Fruit fly (Drosophila melanogaster) whole organism, embryonic: ENCODE measurements around the gene Grx5.

Experiments used
- CG10274 ChIP-seq: fragments of 200-800 bp; sonication (Bioruptor generic); optimal IDR thresholded peaks from 3 replicates; lab custom pipeline; 2017; ENCODE audit warnings: missing biosample characterization, mild to moderate bottlenecking, missing genetic modification characterization
- CG11456 ChIP-seq: fragments of 200-800 bp; sonication (Bioruptor generic); IDR thresholded peaks from 3 replicates; pipeline ENCODE4 v1.3.6; 2022; ENCODE audit warnings: missing biosample characterization, missing genetic modification characterization
- CG11695 ChIP-seq: fragments of 200-800 bp; sonication (Bioruptor generic); IDR thresholded peaks from 3 replicates; pipeline ENCODE4 v1.3.6; 2022; ENCODE audit warnings: missing biosample characterization, missing genetic modification characterization
- CG12071 ChIP-seq: fragments of 200-800 bp; sonication (Bioruptor generic); optimal IDR thresholded peaks from 3 replicates; lab custom pipeline; 2018; ENCODE audit warnings: missing biosample characterization, mild to moderate bottlenecking, missing genetic modification characterization
- CG14860 ChIP-seq: fragments of 200-800 bp; sonication (Bioruptor generic); IDR thresholded peaks from 3 replicates; pipeline ENCODE4 v1.3.6; 2022; ENCODE audit warnings: missing biosample characterization, missing genetic modification characterization; ENCODE audit not compliant: partially characterized antibody
- CG15696 ChIP-seq: fragments of 200-800 bp; sonication (Bioruptor generic); optimal IDR thresholded peaks from 2 replicates; lab custom pipeline; 2019; ENCODE audit warnings: missing biosample characterization, mild to moderate bottlenecking, missing genetic modification characterization, moderate library complexity
- CG17385 ChIP-seq: fragments of 200-800 bp; sonication (Bioruptor generic); optimal IDR thresholded peaks from 3 replicates; lab custom pipeline; 2018; ENCODE audit warnings: missing biosample characterization, mild to moderate bottlenecking, missing genetic modification characterization
- CG2116 ChIP-seq: fragments of 200-800 bp; sonication (Bioruptor generic); optimal IDR thresholded peaks from 3 replicates; lab custom pipeline; 2018; ENCODE audit warnings: missing biosample characterization, mild to moderate bottlenecking, missing genetic modification characterization
- CG2202 ChIP-seq: fragments of 200-800 bp; sonication (Bioruptor generic); optimal IDR thresholded peaks from 2 replicates; lab custom pipeline; 2018; ENCODE audit warnings: missing biosample characterization, mild to moderate bottlenecking, missing genetic modification characterization
- CG31365 ChIP-seq: fragments of 200-800 bp; sonication (Bioruptor generic); optimal IDR thresholded peaks from 2 replicates; lab custom pipeline; 2018; ENCODE audit warnings: missing biosample characterization, mild to moderate bottlenecking, missing genetic modification characterization
- CG32532 ChIP-seq: fragments of 200-800 bp; sonication (Bioruptor generic); IDR thresholded peaks from 2 replicates; pipeline ENCODE4 v1.3.6; 2022; ENCODE audit warnings: missing biosample characterization, missing genetic modification characterization
- CG3726 ChIP-seq: fragments of 200-800 bp; sonication (Bioruptor generic); IDR thresholded peaks from 3 replicates; pipeline ENCODE4, ENCODE4 v1.3.6; 2022; ENCODE audit warnings: missing biosample characterization, missing genetic modification characterization
- CG5245 ChIP-seq: fragments of 200-800 bp; sonication (Bioruptor generic); optimal IDR thresholded peaks from 3 replicates; lab custom pipeline; 2016; ENCODE audit warnings: missing biosample characterization, missing genetic modification characterization
- CG7786 ChIP-seq: fragments of 200-800 bp; sonication (Bioruptor generic); optimal IDR thresholded peaks from 2 replicates; lab custom pipeline; 2016; ENCODE audit warnings: missing biosample characterization, missing genetic modification characterization
- CG7839 ChIP-seq: fragments of 200-800 bp; sonication (Bioruptor generic); optimal IDR thresholded peaks from 3 replicates; lab custom pipeline; 2018; ENCODE audit warnings: missing biosample characterization, mild to moderate bottlenecking, missing genetic modification characterization, moderate library complexity
- CG8089 ChIP-seq: fragments of 200-800 bp; sonication (Bioruptor generic); optimal IDR thresholded peaks from 3 replicates; lab custom pipeline; 2016; ENCODE audit warnings: missing biosample characterization, missing genetic modification characterization
- CG8359 ChIP-seq: fragments of 200-800 bp; sonication (Bioruptor generic); optimal IDR thresholded peaks from 2 replicates; lab custom pipeline; 2017; ENCODE audit warnings: missing biosample characterization, mild to moderate bottlenecking, missing genetic modification characterization, borderline replicate concordance
- CG8765 ChIP-seq: fragments of 200-800 bp; sonication (Bioruptor generic); IDR thresholded peaks from 2 replicates; pipeline ENCODE4 v1.3.6; 2022; ENCODE audit warnings: missing biosample characterization, missing genetic modification characterization
- CG9437 ChIP-seq: fragments of 200-800 bp; sonication (Bioruptor generic); optimal IDR thresholded peaks from 2 replicates; lab custom pipeline; 2018; ENCODE audit warnings: missing biosample characterization, mild to moderate bottlenecking, missing genetic modification characterization
- CHES-1-like ChIP-seq: fragments of 200-800 bp; sonication (Bioruptor generic); optimal IDR thresholded peaks from 2 replicates; lab custom pipeline; 2016; ENCODE audit warnings: missing biosample characterization, missing genetic modification characterization
- D ChIP-seq, 2 experiments: fragments of 200-800 bp in 1 of 2; fragments of >200 bp in 1 of 2; sonication (Bioruptor generic) in 1 of 2; optimal IDR thresholded peaks; 2 replicates in 1 of 2; 3 replicates in 1 of 2; lab custom pipeline; 2017; ENCODE audit warnings: mild to moderate bottlenecking in 1 of 2, missing biosample characterization in 1 of 2, missing genetic modification characterization in 1 of 2, missing genetic modification reagents in 1 of 2
- Deaf1 ChIP-seq: fragments of 200-800 bp; optimal IDR thresholded peaks from 3 replicates; lab custom pipeline; 2019; ENCODE audit warnings: missing biosample characterization, mild to moderate bottlenecking, missing genetic modification characterization, moderate library complexity
- Dll ChIP-seq: fragments of 200-800 bp; sonication (Bioruptor generic); IDR thresholded peaks from 4 replicates; pipeline ENCODE4 v1.3.6; 2022; ENCODE audit warnings: missing biosample characterization, missing genetic modification characterization; ENCODE audit not compliant: partially characterized antibody
- Hr3 ChIP-seq: fragments of 200-800 bp; sonication (Bioruptor generic); optimal IDR thresholded peaks from 3 replicates; lab custom pipeline; 2016; ENCODE audit warnings: missing biosample characterization, missing genetic modification characterization
- NFAT ChIP-seq: fragments of 200-800 bp; sonication (Bioruptor generic); IDR thresholded peaks from 2 replicates; pipeline ENCODE4 v1.3.6; 2022; ENCODE audit warnings: missing biosample characterization, missing genetic modification characterization
- Scr ChIP-seq: fragments of 200-800 bp; sonication (Bioruptor generic); IDR thresholded peaks from 2 replicates; pipeline ENCODE4 v1.3.6; 2022; ENCODE audit warnings: missing biosample characterization, missing genetic modification characterization; ENCODE audit not compliant: partially characterized antibody
- Sin3A ChIP-seq: fragments of >200 bp; optimal IDR thresholded peaks from 2 replicates; lab custom pipeline; 2018
- Sox102F ChIP-seq: fragments of 200-800 bp; sonication (Bioruptor generic); optimal IDR thresholded peaks from 2 replicates; lab custom pipeline; 2018; ENCODE audit warnings: missing biosample characterization, mild to moderate bottlenecking, missing genetic modification characterization, moderate library complexity
- Sry-δ ChIP-seq: fragments of 200-800 bp; sonication (Bioruptor generic); optimal IDR thresholded peaks from 2 replicates; lab custom pipeline; 2016; ENCODE audit warnings: missing biosample characterization, missing genetic modification characterization
- al ChIP-seq: fragments of 200-800 bp; sonication (Bioruptor generic); IDR thresholded peaks from 2 replicates; pipeline ENCODE4 v1.3.6; 2022; ENCODE audit warnings: missing biosample characterization, missing genetic modification characterization
- bcd ChIP-seq: fragments of 200-800 bp; sonication (Bioruptor generic); optimal IDR thresholded peaks from 2 replicates; lab custom pipeline; 2017; ENCODE audit warnings: missing biosample characterization, mild to moderate bottlenecking, missing genetic modification characterization
- cad ChIP-seq: fragments of >200 bp; optimal IDR thresholded peaks from 2 replicates; lab custom pipeline; 2017; ENCODE audit warnings: missing biosample characterization, missing genetic modification characterization
- cato ChIP-seq: fragments of 200-800 bp; sonication (Bioruptor generic); optimal IDR thresholded peaks from 2 replicates; lab custom pipeline; 2016; ENCODE audit warnings: missing biosample characterization, missing genetic modification characterization, borderline replicate concordance
- chif ChIP-seq, 2 experiments: fragments of 200-800 bp; sonication (Bioruptor generic); optimal IDR thresholded peaks; 3 replicates each; lab custom pipeline; 2016; ENCODE audit warnings: missing biosample characterization in 2 of 2, missing genetic modification characterization in 2 of 2
- dan ChIP-seq: fragments of 200-800 bp; sonication (Bioruptor generic); IDR thresholded peaks from 2 replicates; pipeline ENCODE4 v1.3.6; 2022; ENCODE audit warnings: missing biosample characterization, missing genetic modification characterization
- ewg ChIP-seq: fragments of 200-800 bp; sonication (Bioruptor generic); optimal IDR thresholded peaks from 3 replicates; lab custom pipeline; 2017; ENCODE audit warnings: mild to moderate bottlenecking, missing biosample characterization, missing genetic modification reagents, missing genetic modification characterization
- exex ChIP-seq: fragments of 200-800 bp; sonication (Bioruptor generic); optimal IDR thresholded peaks from 4 replicates; lab custom pipeline; 2018; ENCODE audit warnings: missing biosample characterization, mild to moderate bottlenecking, missing genetic modification characterization, moderate library complexity
- fd3F ChIP-seq: fragments of 200-800 bp; sonication (Bioruptor generic); optimal IDR thresholded peaks from 2 replicates; lab custom pipeline; 2018; ENCODE audit warnings: missing biosample characterization, mild to moderate bottlenecking, missing genetic modification characterization, moderate library complexity
- fd64A ChIP-seq: fragments of 200-800 bp; sonication (Bioruptor generic); optimal IDR thresholded peaks from 3 replicates; lab custom pipeline; 2018; ENCODE audit warnings: missing biosample characterization, mild to moderate bottlenecking, missing genetic modification characterization
- hkb ChIP-seq, 2 experiments: fragments of 200-800 bp in 1 of 2; fragments of >200 bp in 1 of 2; sonication (Bioruptor generic) in 1 of 2; IDR thresholded peaks in 1 of 2; optimal IDR thresholded peaks in 1 of 2; 2 replicates each; pipeline versions ENCODE4 v1.3.6 to Lab custom; 2017 to 2022; ENCODE audit warnings: missing biosample characterization in 1 of 2, missing genetic modification characterization in 1 of 2
- ken ChIP-seq: fragments of 200-800 bp; sonication (Bioruptor generic); IDR thresholded peaks from 3 replicates; pipeline ENCODE4 v1.3.6; 2022; ENCODE audit warnings: missing biosample characterization, missing genetic modification characterization
- nom ChIP-seq: fragments of 200-800 bp; sonication (Bioruptor generic); optimal IDR thresholded peaks from 2 replicates; lab custom pipeline; 2017; ENCODE audit warnings: missing biosample characterization, missing genetic modification characterization, mild to moderate bottlenecking, moderate library complexity, missing genetic modification reagents
- pan ChIP-seq, 4 experiments: fragments of >200 bp in 3 of 4; fragments of 200-800 bp in 1 of 4; sonication (Bioruptor generic) in 1 of 4; optimal IDR thresholded peaks in 3 of 4; IDR thresholded peaks in 1 of 4; 2 replicates each; pipeline versions ENCODE4 v1.3.6 to Lab custom; 2017 to 2022; ENCODE audit warnings: missing biosample characterization in 2 of 4, missing genetic modification characterization in 2 of 4, mixed read lengths in 1 of 4
- run ChIP-seq: fragments of 200-800 bp; sonication (Bioruptor generic); optimal IDR thresholded peaks from 3 replicates; lab custom pipeline; 2018; ENCODE audit warnings: missing biosample characterization, mild to moderate bottlenecking, missing genetic modification characterization
- salm ChIP-seq: fragments of 200-800 bp; sonication (Bioruptor generic); optimal IDR thresholded peaks from 2 replicates; lab custom pipeline; 2018; ENCODE audit warnings: missing biosample characterization, mild to moderate bottlenecking, missing genetic modification characterization
- tna ChIP-seq: fragments of 200-800 bp; sonication (Bioruptor generic); IDR thresholded peaks from 2 replicates; pipeline ENCODE4 v1.3.6; 2022; ENCODE audit warnings: missing biosample characterization, missing genetic modification characterization; ENCODE audit not compliant: partially characterized antibody
- twi ChIP-seq: fragments of 200-800 bp; optimal IDR thresholded peaks from 2 replicates; lab custom pipeline; 2019; ENCODE audit warnings: missing biosample characterization, mild to moderate bottlenecking, missing genetic modification characterization, moderate library complexity
- vnd ChIP-seq: fragments of 200-800 bp; sonication (Bioruptor generic); IDR thresholded peaks from 3 replicates; pipeline ENCODE4 v1.3.6; 2022; ENCODE audit warnings: missing biosample characterization, missing genetic modification characterization; ENCODE audit not compliant: partially characterized antibody

Gene Grx5

DNA sequence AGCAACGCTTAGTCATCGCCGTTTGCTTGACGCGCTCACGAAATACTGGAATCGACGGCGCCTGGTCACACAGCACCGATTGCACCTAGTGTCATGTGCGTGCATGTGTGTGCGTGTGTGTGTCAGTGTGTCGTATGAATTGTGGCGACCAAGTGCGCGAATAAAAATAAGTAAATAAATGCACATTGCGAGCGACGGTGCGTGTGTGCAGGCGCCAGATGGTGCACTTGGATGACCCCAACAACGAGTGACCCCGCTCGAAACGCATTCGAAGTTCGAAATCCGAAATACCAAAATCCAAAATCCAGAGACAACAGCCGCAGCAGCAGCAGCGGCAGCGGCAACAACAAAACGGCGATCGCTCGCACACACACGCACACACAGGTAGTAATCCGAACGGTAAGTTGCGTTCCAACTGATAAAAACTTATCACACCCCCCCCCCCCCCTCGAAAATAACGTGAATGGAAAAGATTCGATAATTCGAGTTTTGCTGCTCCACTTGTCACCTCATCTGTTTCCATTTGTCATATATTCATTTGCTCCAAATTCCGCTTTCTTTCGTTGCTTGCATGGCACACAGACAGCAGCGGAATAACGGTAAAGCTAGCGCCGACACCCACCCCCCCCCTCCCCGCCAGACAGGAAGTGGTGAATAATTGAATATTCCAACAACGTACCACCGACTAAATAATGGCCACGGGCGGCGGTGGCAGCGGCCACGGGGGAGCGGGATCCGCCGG lies 5.3 kb downstream of the Grx5 start, which contains the start of gene CG14411 (continued):
- TF ChIP-seq Deaf1 (no peak), nom (GFP tag; lab: Kevin White, UChicago) (peak; percentile 18), tna (no peak), CG5245 (GFP tag; lab: Kevin White, UChicago) (no peak), Dll (GFP tag; lab: Robert Waterston, UW) (no peak), exex (tag; lab: Kevin White, UChicago) (no peak), chif (GFP tag; optimal IDR thresholded peaks at IDR 0.05; lab: Kevin White, UChicago) (no peak), run (no peak), CG8089 (no peak), Scr (no peak), CHES-1-like (GFP tag; lab: Kevin White, UChicago) (no peak), CG14860 (GFP tag; lab: Robert Waterston, UW) (no peak), cad (GFP tag; lab: Kevin White, UChicago) (no peak), CG8765 (GFP tag; lab: Robert Waterston, UW) (no peak), salm (tag; lab: Kevin White, UChicago) (no peak), al (GFP tag; lab: Robert Waterston, UW) (no peak), fd64A (no peak), pan (optimal IDR thresholded peaks at IDR 0.05; lab: Kevin White, UChicago) (no peak), pan (GFP tag; optimal IDR thresholded peaks at IDR 0.05 in 1 of 2, IDR thresholded peaks at IDR 0.05 in 1 of 2) (no peak), CG15696 (no peak), CG8359 (GFP tag; lab: Kevin White, UChicago) (no peak), twi (tag; lab: Kevin White, UChicago) (no peak), CG11695 (GFP tag; lab: Robert Waterston, UW) (no peak), CG3726 (GFP tag; lab: Robert Waterston, UW) (no peak), Sin3A (lab: Kevin White, UChicago) (peak; percentile 29), Hr3 (GFP tag; lab: Kevin White, UChicago) (no peak), bcd (GFP tag; lab: Kevin White, UChicago) (no peak), vnd (GFP tag; lab: Robert Waterston, UW) (no peak), hkb (optimal IDR thresholded peaks at IDR 0.05; lab: Kevin White, UChicago) (no peak), hkb (GFP tag; IDR thresholded peaks at IDR 0.05; lab: Robert Waterston, UW) (no peak), CG10274 (no peak), CG7839 (tag; lab: Kevin White, UChicago) (no peak), CG32532 (GFP tag; lab: Robert Waterston, UW) (no peak), D (optimal IDR thresholded peaks at IDR 0.05; lab: Kevin White, UChicago) (no peak), D (GFP tag; optimal IDR thresholded peaks at IDR 0.05; lab: Kevin White, UChicago) (no peak), Sox102F (GFP tag; lab: Kevin White, UChicago) (no peak), ewg (no peak), CG7786 (GFP tag; lab: Kevin White, UChicago) (no peak), Sry-δ (GFP tag; lab: Kevin White, UChicago) (peak; percentile 35), CG2202 (tag; lab: Kevin White, UChicago) (no peak), cato (GFP tag; lab: Kevin White, UChicago) (no peak), CG2116 (no peak), ken (no peak), CG31365 (tag; lab: Kevin White, UChicago) (no peak), CG11456 (no peak), NFAT (GFP tag; lab: Robert Waterston, UW) (no peak), fd3F (no peak), CG17385 (GFP tag; lab: Kevin White, UChicago) (no peak), dan (GFP tag; lab: Robert Waterston, UW) (no peak), CG12071 (GFP tag; lab: Kevin White, UChicago) (no peak), CG9437 (GFP tag; lab: Kevin White, UChicago) (no peak)
